Worm (Caenorhabditis elegans) whole organism, L4/young adult: ENCODE measurements around the gene F31F7.2.

Experiments used
- W03F9.2 ChIP-seq: fragments of 150-350 bp; optimal IDR thresholded peaks from 2 replicates; lab custom pipeline; 2014; ENCODE audit warnings: missing biosample characterization, missing genetic modification characterization
- him-1 ChIP-seq: sonication (generic microtip); optimal IDR thresholded peaks from 2 replicates; lab custom pipeline; 2016; ENCODE audit warnings: missing genotype, missing genetic modification reagents, missing genetic modification characterization, missing compliant biosample characterization

- TF ChIP-seq him-1 (tag; lab: Kevin White, UChicago) (no peak), W03F9.2 (tag; lab: Kevin White, UChicago) (no peak)
Observed at ce11 chrV:6267978-6268377, 2.7 kb upstream of the F31F7.2 start.
